Fruit fly (Drosophila melanogaster): ENCODE measurements around the gene CG42305.

CG42305 gene

dm6 chr2L:18796446-18796845 is 16.0 kb upstream of the CG42305 start:
- TF ChIP-seq CG34367 (tag; optimal IDR thresholded peaks at IDR 0.05) (no peak), CG4496 (GFP tag; IDR thresholded peaks at IDR 0.05) (peak; percentile 21; the same call in 1 of the 3 replicates)

dm6 chr2L:18801704-18802103 is 10.7 kb upstream of the CG42305 start:
- TF ChIP-seq CG34367 (tag; optimal IDR thresholded peaks at IDR 0.05) (no peak), Pif1B (GFP tag; optimal IDR thresholded peaks at IDR 0.05) (no peak), fd96Ca (GFP tag; IDR thresholded peaks at IDR 0.05) (no peak), Snoo (tag; optimal IDR thresholded peaks at IDR 0.05) (no peak), CG15710 (tag; optimal IDR thresholded peaks at IDR 0.05) (no peak), CG13204 (GFP tag; optimal IDR thresholded peaks at IDR 0.05) (no peak), CG9948 (tag; optimal IDR thresholded peaks at IDR 0.05) (no peak), CG12605 (GFP tag; IDR thresholded peaks at IDR 0.05) (no peak), Ets98B (GFP tag; IDR thresholded peaks at IDR 0.05) (no peak), CG4496 (GFP tag; IDR thresholded peaks at IDR 0.05) (no peak), gl (tag; optimal IDR thresholded peaks at IDR 0.05) (no peak), Pif1A (GFP tag; optimal IDR thresholded peaks at IDR 0.05) (no peak), CG17806 (tag; optimal IDR thresholded peaks at IDR 0.05) (no peak), CG8301 (tag; optimal IDR thresholded peaks at IDR 0.05) (no peak), CG32121 (GFP tag; IDR thresholded peaks at IDR 0.05) (no peak)

- no peak for TF ChIP-seq Pif1B (GFP tag; optimal IDR thresholded peaks at IDR 0.05)
- TF ChIP-seq D1 (tag; optimal IDR thresholded peaks at IDR 0.05), result no peak
- no peak for TF ChIP-seq CG34367 (tag; optimal IDR thresholded peaks at IDR 0.05)
- TF ChIP-seq CG4496 (GFP tag; IDR thresholded peaks at IDR 0.05), result no peak
- TF ChIP-seq CG15710 (tag; optimal IDR thresholded peaks at IDR 0.05), result no peak
- TF ChIP-seq CG10348 (GFP tag; IDR thresholded peaks at IDR 0.05), result no peak
- TF ChIP-seq CG32121 (GFP tag; IDR thresholded peaks at IDR 0.05), result no peak
- no peak for TF ChIP-seq CG13204 (GFP tag; optimal IDR thresholded peaks at IDR 0.05)
- TF ChIP-seq fd96Ca (GFP tag; IDR thresholded peaks at IDR 0.05), result no peak
- TF ChIP-seq Snoo (tag; optimal IDR thresholded peaks at IDR 0.05), result no peak
- TF ChIP-seq EcR (GFP tag; optimal IDR thresholded peaks at IDR 0.05), result no peak
- no peak for TF ChIP-seq CG17806 (tag; optimal IDR thresholded peaks at IDR 0.05)
- TF ChIP-seq CG9948 (tag; optimal IDR thresholded peaks at IDR 0.05), result no peak
- TF ChIP-seq gl (tag; optimal IDR thresholded peaks at IDR 0.05), result no peak
- no peak for TF ChIP-seq rn (GFP tag; IDR thresholded peaks at IDR 0.05)
- no peak for TF ChIP-seq Ets98B (GFP tag; IDR thresholded peaks at IDR 0.05)
- TF ChIP-seq CG8301 (tag; optimal IDR thresholded peaks at IDR 0.05), result no peak
- no peak for TF ChIP-seq CG8159 (tag; optimal IDR thresholded peaks at IDR 0.05)
- TF ChIP-seq CG14655 (GFP tag; optimal IDR thresholded peaks at IDR 0.05), result no peak
- TF ChIP-seq CG12605 (GFP tag; IDR thresholded peaks at IDR 0.05), result no peak
Observed at dm6 chr2L:18805247-18805636, 7.2 kb upstream of the CG42305 start, which contains the start of gene CG43814. Gene CG43814 (minus strand): TSS chr2L:18805347.

- TF ChIP-seq Pif1B (GFP tag; optimal IDR thresholded peaks at IDR 0.05) (no peak), gl (tag; optimal IDR thresholded peaks at IDR 0.05) (no peak), CG8159 (tag; optimal IDR thresholded peaks at IDR 0.05) (peak; percentile 44), D1 (tag; optimal IDR thresholded peaks at IDR 0.05) (no peak), Ets98B (GFP tag; IDR thresholded peaks at IDR 0.05) (no peak), Snoo (tag; optimal IDR thresholded peaks at IDR 0.05) (peak; percentile 19), CG32121 (GFP tag; IDR thresholded peaks at IDR 0.05) (no peak), fd96Ca (GFP tag; IDR thresholded peaks at IDR 0.05) (no peak), CG14655 (GFP tag; optimal IDR thresholded peaks at IDR 0.05) (no peak), CG17806 (tag; optimal IDR thresholded peaks at IDR 0.05) (no peak), CG34367 (tag; optimal IDR thresholded peaks at IDR 0.05) (no peak), CG10348 (GFP tag; IDR thresholded peaks at IDR 0.05) (no peak), CG9948 (tag; optimal IDR thresholded peaks at IDR 0.05) (peak; percentile 10), Pif1A (GFP tag; optimal IDR thresholded peaks at IDR 0.05) (no peak), CG15710 (tag; optimal IDR thresholded peaks at IDR 0.05) (peak; percentile 31), CG8301 (tag; optimal IDR thresholded peaks at IDR 0.05) (no peak), rn (GFP tag; IDR thresholded peaks at IDR 0.05) (no peak), CG12605 (GFP tag; IDR thresholded peaks at IDR 0.05) (no peak), CG13204 (GFP tag; optimal IDR thresholded peaks at IDR 0.05) (no peak)
Observed at dm6 chr2L:18805637-18806403, 6.6 kb upstream of the CG42305 start.

dm6 chr2L:18808754-18809329 is 3.6 kb upstream of the CG42305 start:
- no peak for TF ChIP-seq CG13204 (GFP tag; optimal IDR thresholded peaks at IDR 0.05)
- TF ChIP-seq EcR (GFP tag; optimal IDR thresholded peaks at IDR 0.05), result no peak
- TF ChIP-seq CG10348 (GFP tag; IDR thresholded peaks at IDR 0.05), result no peak

DNA sequence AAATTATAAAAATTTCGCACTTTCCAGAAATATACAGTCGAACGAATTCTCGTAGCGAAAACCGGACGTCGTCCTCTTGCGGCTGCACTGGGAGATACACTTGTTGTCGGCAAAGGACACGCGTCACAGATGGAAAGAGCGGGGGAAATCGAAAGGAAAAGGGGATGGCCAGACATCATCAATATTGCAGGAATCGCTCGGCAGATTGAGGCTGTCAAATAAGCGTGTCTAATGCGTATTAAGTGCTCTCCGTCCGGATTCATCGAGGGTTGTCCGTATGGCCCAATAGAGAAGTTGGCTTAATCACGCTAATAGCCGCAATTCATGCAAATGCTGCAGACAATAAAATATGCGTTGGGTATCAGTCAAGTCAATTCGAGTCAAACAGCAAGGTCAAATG is 3.0 kb upstream of the CG42305 start:
- no peak for TF ChIP-seq Snoo (tag; optimal IDR thresholded peaks at IDR 0.05)
- TF ChIP-seq CG10348 (GFP tag; IDR thresholded peaks at IDR 0.05), result no peak
- no peak for TF ChIP-seq EcR (GFP tag; optimal IDR thresholded peaks at IDR 0.05)
- no peak for TF ChIP-seq CG4496 (GFP tag; IDR thresholded peaks at IDR 0.05)
- TF ChIP-seq rn (GFP tag; IDR thresholded peaks at IDR 0.05), result no peak
- TF ChIP-seq CG15710 (tag; optimal IDR thresholded peaks at IDR 0.05), result no peak
- TF ChIP-seq CG32121 (GFP tag; IDR thresholded peaks at IDR 0.05), result no peak
- no peak for TF ChIP-seq gl (tag; optimal IDR thresholded peaks at IDR 0.05)
- no peak for TF ChIP-seq CG14655 (GFP tag; optimal IDR thresholded peaks at IDR 0.05)
- TF ChIP-seq CG8159 (tag; optimal IDR thresholded peaks at IDR 0.05), result no peak
- no peak for TF ChIP-seq Ets98B (GFP tag; IDR thresholded peaks at IDR 0.05)
- TF ChIP-seq CG8301 (tag; optimal IDR thresholded peaks at IDR 0.05), result no peak
